Worm (Caenorhabditis elegans): ENCODE data around the gene T22C8.4.
A peak's percentile ranks its signal among the peaks of the same experiment; 100 is the strongest.

The T22C8.4 gene

ce11 chrII:8587660-8588230 is 35.6 kb downstream of the T22C8.4 start:
- no peak for TF ChIP-seq ceh-9 (tag; optimal IDR thresholded peaks at IDR 0.05)
- no peak for TF ChIP-seq fos-1 (tag; optimal IDR thresholded peaks at IDR 0.05)
- TF ChIP-seq elt-1 (tag; optimal IDR thresholded peaks at IDR 0.05), result peak; percentile 64
- peak; percentile 14 for TF ChIP-seq nfya-1 (tag; optimal IDR thresholded peaks at IDR 0.05; ENCODE audit: insufficient read depth)
- peak; percentile 18 for TF ChIP-seq lin-39 (tag; optimal IDR thresholded peaks at IDR 0.05)

- TF ChIP-seq tbx-2 (tag; optimal IDR thresholded peaks at IDR 0.05) (no peak), ceh-9 (tag; optimal IDR thresholded peaks at IDR 0.05) (no peak), nhr-23 (tag; optimal IDR thresholded peaks at IDR 0.05) (no peak), nhr-25 (tag; optimal IDR thresholded peaks at IDR 0.05) (peak; percentile 56)
Observed at ce11 chrII:8585921-8586320, 37.4 kb downstream of the T22C8.4 start.

- TF ChIP-seq R02D3.7 (tag; optimal IDR thresholded peaks at IDR 0.05) (no peak), nhr-43 (tag; optimal IDR thresholded peaks at IDR 0.05; ENCODE audit: poor library complexity, severe bottlenecking) (no peak), nfya-1 (tag; optimal IDR thresholded peaks at IDR 0.05; ENCODE audit: insufficient read depth) (peak; percentile 47), egl-5 (tag; optimal IDR thresholded peaks at IDR 0.05) (peak; percentile 42)
Observed at ce11 chrII:8585036-8585627, 38.2 kb downstream of the T22C8.4 start, which contains the start of gene F54C9.11. F54C9.11 (minus strand) TSS chrII:8585086.

- TF ChIP-seq egl-5 (tag; optimal IDR thresholded peaks at IDR 0.05), result no peak
- no peak for TF ChIP-seq nhr-11 (tag; optimal IDR thresholded peaks at IDR 0.05)
- TF ChIP-seq elt-1 (tag; optimal IDR thresholded peaks at IDR 0.05), result no peak
- TF ChIP-seq daf-12 (tag; optimal IDR thresholded peaks at IDR 0.05), result no peak
Observed at ce11 chrII:8583035-8583434, 40.3 kb downstream of the T22C8.4 start.

ce11 chrII:8581700-8582099 is 41.6 kb downstream of the T22C8.4 start, which contains the start of gene arl-1:
arl-1 (plus strand) TSS chrII:8582000.
- TF ChIP-seq nhr-28 (tag; optimal IDR thresholded peaks at IDR 0.05) (no peak), skn-1 (tag; optimal IDR thresholded peaks at IDR 0.05) (no peak), ztf-11 (tag; optimal IDR thresholded peaks at IDR 0.05) (no peak), ceh-28 (tag; optimal IDR thresholded peaks at IDR 0.05) (no peak), mml-1 (tag; optimal IDR thresholded peaks at IDR 0.05) (no peak), jun-1 (tag; optimal IDR thresholded peaks at IDR 0.05) (no peak), mdl-1 (tag; optimal IDR thresholded peaks at IDR 0.05) (no peak), hmg-11 (tag; optimal IDR thresholded peaks at IDR 0.05) (no peak), unc-39 (tag; optimal IDR thresholded peaks at IDR 0.05) (no peak), lsy-12 (tag; optimal IDR thresholded peaks at IDR 0.05) (no peak), pha-4 (tag; optimal IDR thresholded peaks at IDR 0.05) (no peak)

- TF ChIP-seq ceh-16 (tag; optimal IDR thresholded peaks at IDR 0.05), result no peak
- no peak for TF ChIP-seq mdl-1 (tag; optimal IDR thresholded peaks at IDR 0.05)
- peak; percentile 71 for TF ChIP-seq pha-4 (tag; optimal IDR thresholded peaks at IDR 0.05)
- TF ChIP-seq ZK546.5 (tag; optimal IDR thresholded peaks at IDR 0.05), result no peak
- peak; percentile 21 for TF ChIP-seq nfya-1 (tag; optimal IDR thresholded peaks at IDR 0.05; ENCODE audit: insufficient read depth)
- TF ChIP-seq lin-15B (tag; optimal IDR thresholded peaks at IDR 0.05), result peak; percentile 42
- no peak for TF ChIP-seq daf-12 (tag; optimal IDR thresholded peaks at IDR 0.05)
- TF ChIP-seq hmg-11 (tag; optimal IDR thresholded peaks at IDR 0.05), result no peak
- TF ChIP-seq ama-1 (optimal IDR thresholded peaks at IDR 0.05), result no peak
- no peak for TF ChIP-seq aly-2 (tag; optimal IDR thresholded peaks at IDR 0.05)
- no peak for TF ChIP-seq snpc-4 (tag; optimal IDR thresholded peaks at IDR 0.05)
- peak; percentile 35 for TF ChIP-seq nhr-67 (tag; optimal IDR thresholded peaks at IDR 0.05)
- TF ChIP-seq elt-3 (tag; optimal IDR thresholded peaks at IDR 0.05), result no peak
- no peak for TF ChIP-seq fkh-2 (tag; optimal IDR thresholded peaks at IDR 0.05)
- no peak for TF ChIP-seq fkh-10 (GFP tag; optimal IDR thresholded peaks at IDR 0.05)
Observed at ce11 chrII:8577509-8578099, 45.7 kb downstream of the T22C8.4 start, which contains the start of gene F54C9.9. F54C9.9 (plus strand) TSS chrII:8578049.
